Worm (Caenorhabditis elegans): Measurements from ENCODE around the gene F36H5.9.
A peak's percentile ranks its signal among the peaks of the same experiment; 100 is the strongest.
"Not testable (repeated sequence)": the region's sequence is repeated elsewhere in the genome, so short reads cannot be mapped to it uniquely, and the experiment has no call there.

F36H5.9 gene

ce11 chrII:1752990-1753389 is at the start of gene F36H5.9:
Gene F36H5.9, minus strand, starts transcription at chrII:1753090.
- TF ChIP-seq ceh-9 (tag; optimal IDR thresholded peaks at IDR 0.05) (no peak), ZK546.5 (tag; optimal IDR thresholded peaks at IDR 0.05) (no peak), nhr-76 (tag; optimal IDR thresholded peaks at IDR 0.05) (no peak), nhr-28 (tag; optimal IDR thresholded peaks at IDR 0.05) (no peak), tbx-2 (tag; optimal IDR thresholded peaks at IDR 0.05) (no peak), nhr-23 (tag; optimal IDR thresholded peaks at IDR 0.05) (no peak), ceh-82 (tag; optimal IDR thresholded peaks at IDR 0.05) (no peak)

DNA sequence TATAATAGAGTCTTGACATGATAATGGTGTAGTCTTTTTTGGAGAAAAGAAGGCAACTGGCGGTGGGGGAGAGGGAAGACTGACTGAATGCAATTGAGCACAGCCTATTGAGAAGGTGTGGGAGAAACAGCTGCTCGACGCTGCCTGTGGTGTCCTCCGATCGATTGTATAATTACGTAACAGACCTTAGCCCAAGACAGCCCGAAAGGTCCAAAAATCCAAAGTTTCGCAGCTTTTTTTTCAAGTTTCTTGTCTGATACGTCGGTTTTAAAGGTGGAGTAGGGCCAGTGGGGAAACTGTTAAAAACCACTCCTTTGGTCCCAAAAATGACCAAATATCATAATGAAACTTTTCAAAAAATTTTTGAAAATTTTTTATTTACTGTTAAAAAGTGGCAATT is 35.2 kb upstream of the F36H5.9 start, which contains the start of the genes C08F1.6 and fbxb-13:
TSS of gene C08F1.6 (minus strand) at position 101 of the 400 bp plus-strand sequence.
TSS of gene fbxb-13 (plus strand) at position 191 of the 400 bp plus-strand sequence.
- no peak for TF ChIP-seq nhr-67 (tag; optimal IDR thresholded peaks at IDR 0.05)
- no peak for TF ChIP-seq lin-15B (tag; optimal IDR thresholded peaks at IDR 0.05)
- TF ChIP-seq ama-1 (optimal IDR thresholded peaks at IDR 0.05): no peak

DNA sequence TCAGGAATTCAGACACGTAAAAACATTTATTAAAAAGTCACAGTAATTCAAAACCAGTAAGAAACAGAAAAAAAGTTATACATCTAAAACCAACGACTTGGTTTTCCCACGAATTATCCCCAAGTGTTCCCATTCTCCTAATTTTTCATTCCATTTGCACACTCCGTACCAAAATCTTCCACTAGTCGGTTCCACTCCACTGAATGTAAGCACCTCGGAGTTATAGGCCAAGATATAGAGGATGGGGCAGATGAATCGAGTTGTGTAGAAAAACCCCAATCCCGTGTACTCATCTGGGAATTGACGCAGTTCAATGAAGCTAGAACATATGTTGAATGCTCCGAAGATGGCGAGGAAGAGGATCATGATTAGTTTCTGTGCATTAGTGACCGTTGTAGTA is 34.3 kb upstream of the F36H5.9 start:
- TF ChIP-seq fkh-10 (GFP tag; optimal IDR thresholded peaks at IDR 0.05) (no peak), lsy-12 (tag; optimal IDR thresholded peaks at IDR 0.05) (no peak), nhr-11 (tag; optimal IDR thresholded peaks at IDR 0.05) (no peak), nhr-237 (tag; optimal IDR thresholded peaks at IDR 0.05) (no peak), R02D3.7 (tag; optimal IDR thresholded peaks at IDR 0.05) (no peak), sea-2 (GFP tag; optimal IDR thresholded peaks at IDR 0.05) (no peak), egl-5 (tag; optimal IDR thresholded peaks at IDR 0.05) (no peak), ztf-11 (tag; optimal IDR thresholded peaks at IDR 0.05) (no peak), nhr-23 (tag; optimal IDR thresholded peaks at IDR 0.05) (no peak), mdl-1 (tag; optimal IDR thresholded peaks at IDR 0.05) (no peak), elt-3 (tag; optimal IDR thresholded peaks at IDR 0.05) (no peak), eor-1 (tag; optimal IDR thresholded peaks at IDR 0.05) (no peak)

- TF ChIP-seq eor-1 (tag; optimal IDR thresholded peaks at IDR 0.05) (no peak), skn-1 (tag; optimal IDR thresholded peaks at IDR 0.05) (no peak), mdl-1 (tag; optimal IDR thresholded peaks at IDR 0.05) (no peak), nhr-23 (tag; optimal IDR thresholded peaks at IDR 0.05) (no peak)
These were observed 33.3 kb upstream of the F36H5.9 start, which contains the start of gene C08F1.10 for ce11 chrII:1786209-1786608. Gene C08F1.10, minus strand, starts transcription at chrII:1786309.

DNA sequence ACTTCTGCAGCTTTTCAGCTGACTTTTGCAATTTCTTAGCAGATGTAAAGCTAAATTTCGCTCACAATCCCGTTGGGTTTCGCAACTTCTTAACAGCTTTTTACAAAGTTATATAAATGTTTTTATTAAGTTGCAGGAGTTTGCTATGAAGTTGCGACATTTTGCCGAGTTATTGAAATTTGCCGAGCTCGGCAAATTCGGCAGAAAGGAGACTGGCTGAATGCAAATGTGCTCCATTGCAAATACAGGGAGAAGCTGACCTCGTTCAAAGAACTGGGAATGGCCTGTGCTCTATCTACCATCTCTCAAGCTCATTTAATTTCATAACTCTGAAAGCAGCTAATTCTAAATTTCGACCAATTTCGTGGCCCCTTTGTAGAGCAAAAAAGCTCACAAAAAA is 31.9 kb upstream of the F36H5.9 start, which contains the start of gene C08F1.11:
TSS of gene C08F1.11 (minus strand) at position 101 of the 400 bp plus-strand sequence.
- TF ChIP-seq zag-1 (tag; optimal IDR thresholded peaks at IDR 0.05): no peak
- TF ChIP-seq ztf-11 (tag; optimal IDR thresholded peaks at IDR 0.05): no peak
- TF ChIP-seq ceh-82 (tag; optimal IDR thresholded peaks at IDR 0.05): no peak
- TF ChIP-seq skn-1 (tag; optimal IDR thresholded peaks at IDR 0.05): no peak

- TF ChIP-seq elt-2 (tag; optimal IDR thresholded peaks at IDR 0.05) (peak; percentile 12), pha-4 (tag; optimal IDR thresholded peaks at IDR 0.05) (no peak)
These were observed 29.6 kb upstream of the F36H5.9 start, which contains the start of gene math-4 for ce11 chrII:1782474-1782873. Gene math-4, minus strand, starts transcription at chrII:1782574.

ce11 chrII:1775234-1775633 is 22.3 kb upstream of the F36H5.9 start, which contains the start of gene F36H5.14:
Gene F36H5.14, plus strand, starts transcription at chrII:1775534.
- not testable (repeated sequence) for TF ChIP-seq pha-4, jun-1, ztf-4 (tag; optimal IDR thresholded peaks at IDR 0.05)

DNA sequence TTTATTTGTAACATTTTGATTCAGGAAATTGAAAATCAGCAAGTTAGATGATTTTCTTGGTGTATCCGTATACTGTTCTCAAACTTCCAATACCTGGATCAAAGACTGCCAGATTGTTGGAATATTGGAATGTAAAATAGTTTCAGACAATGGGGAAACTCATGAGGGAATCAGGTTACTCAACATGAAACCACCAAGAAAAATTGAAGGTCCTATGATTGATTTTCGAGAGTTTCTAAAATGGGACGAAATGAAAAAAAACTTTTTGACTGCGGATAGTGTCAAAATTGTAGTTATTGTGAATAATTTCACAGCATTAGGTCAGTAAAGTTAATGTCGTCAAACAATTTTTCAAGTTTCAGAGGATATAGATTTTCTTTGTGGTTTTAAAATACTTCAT is 18.9 kb upstream of the F36H5.9 start, which contains the start of gene math-3:
TSS of gene math-3 (plus strand) at position 301 of the 400 bp plus-strand sequence.
- TF ChIP-seq mml-1 (tag; optimal IDR thresholded peaks at IDR 0.05): no peak
- TF ChIP-seq nhr-23 (tag; optimal IDR thresholded peaks at IDR 0.05): no peak
- no peak for TF ChIP-seq nhr-76 (tag; optimal IDR thresholded peaks at IDR 0.05)
- no peak for TF ChIP-seq hmg-11 (tag; optimal IDR thresholded peaks at IDR 0.05)
- TF ChIP-seq ceh-16 (tag; optimal IDR thresholded peaks at IDR 0.05): no peak
- no peak for TF ChIP-seq ama-1 (optimal IDR thresholded peaks at IDR 0.05)
- TF ChIP-seq nhr-11 (tag; optimal IDR thresholded peaks at IDR 0.05): no peak
- no peak for TF ChIP-seq aly-2 (tag; optimal IDR thresholded peaks at IDR 0.05)
- TF ChIP-seq lin-15B (tag; optimal IDR thresholded peaks at IDR 0.05): no peak
- no peak for TF ChIP-seq nhr-43 (tag; optimal IDR thresholded peaks at IDR 0.05; ENCODE audit: poor library complexity, severe bottlenecking)
- no peak for TF ChIP-seq pqm-1 (tag; optimal IDR thresholded peaks at IDR 0.05)
- TF ChIP-seq nhr-25 (tag; optimal IDR thresholded peaks at IDR 0.05): no peak
- TF ChIP-seq nfya-1 (tag; optimal IDR thresholded peaks at IDR 0.05; ENCODE audit: insufficient read depth): no peak
- no peak for TF ChIP-seq mdl-1 (tag; optimal IDR thresholded peaks at IDR 0.05)
- no peak for TF ChIP-seq lsy-12 (tag; optimal IDR thresholded peaks at IDR 0.05)
- no peak for TF ChIP-seq R02D3.7 (tag; optimal IDR thresholded peaks at IDR 0.05)
- no peak for TF ChIP-seq nhr-67 (tag; optimal IDR thresholded peaks at IDR 0.05)
- TF ChIP-seq unc-62 (GFP tag; optimal IDR thresholded peaks at IDR 0.05): no peak
- no peak for TF ChIP-seq daf-12 (tag; optimal IDR thresholded peaks at IDR 0.05)
- no peak for TF ChIP-seq jun-1 (tag; optimal IDR thresholded peaks at IDR 0.05)
